Fruit fly (Drosophila melanogaster) whole organism, embryonic: ENCODE data around the gene CG3071.

Experiments
- CG11247 ChIP-seq: fragments of 200-800 bp; sonication (Bioruptor generic); IDR thresholded peaks from 2 replicates; pipeline ENCODE4 v1.3.6; 2022; ENCODE audit warnings: missing biosample characterization, missing genetic modification characterization
- CG11696 ChIP-seq: fragments of 200-800 bp; sonication (Bioruptor generic); IDR thresholded peaks from 2 replicates; pipeline ENCODE4 v1.3.6; 2022; ENCODE audit warnings: missing biosample characterization, missing genetic modification characterization
- CG8290 ChIP-seq, 3 experiments: fragments of 200-800 bp; sonication (Bioruptor generic); optimal IDR thresholded peaks; 2 replicates each; lab custom pipeline; 2016 to 2019; ENCODE audit warnings: missing biosample characterization in 3 of 3, missing genetic modification characterization in 3 of 3, mild to moderate bottlenecking in 2 of 3, moderate library complexity in 1 of 3
- Dek ChIP-seq: fragments of 200-800 bp; sonication (Bioruptor generic); optimal IDR thresholded peaks from 3 replicates; lab custom pipeline; 2019; ENCODE audit warnings: missing biosample characterization, mild to moderate bottlenecking, missing genetic modification characterization, moderate library complexity
- Med ChIP-seq: fragments of 200-800 bp; sonication (Bioruptor generic); peaks from one replicate; lab custom pipeline; 2016; ENCODE audit warnings: missing biosample characterization, missing genetic modification characterization, mild to moderate bottlenecking, inconsistent platforms, moderate library complexity
- abd-A ChIP-seq: fragments of 200-800 bp; sonication (Bioruptor generic); optimal IDR thresholded peaks from 3 replicates; lab custom pipeline; 2019; ENCODE audit warnings: missing biosample characterization, mild to moderate bottlenecking, missing genetic modification characterization, moderate library complexity
- ac ChIP-seq: fragments of 200-800 bp; sonication (Bioruptor generic); optimal IDR thresholded peaks from 3 replicates; lab custom pipeline; 2017; ENCODE audit warnings: missing biosample characterization, mild to moderate bottlenecking, missing genetic modification characterization
- cg ChIP-seq: fragments of 200-800 bp; sonication (Bioruptor generic); optimal IDR thresholded peaks from 3 replicates; lab custom pipeline; 2019; ENCODE audit warnings: missing biosample characterization, mild to moderate bottlenecking, missing genetic modification characterization, moderate library complexity
- ci ChIP-seq: fragments of 200-800 bp; sonication (Bioruptor generic); IDR thresholded peaks from 3 replicates; pipeline ENCODE4 v1.3.6; 2022; ENCODE audit warnings: missing biosample characterization, missing genetic modification characterization
- crol ChIP-seq: fragments of 200-800 bp; sonication (Bioruptor generic); IDR thresholded peaks from 2 replicates; pipeline ENCODE4 v1.3.6; 2022; ENCODE audit warnings: missing biosample characterization, missing genetic modification characterization
- fd3F ChIP-seq: fragments of 200-800 bp; sonication (Bioruptor generic); optimal IDR thresholded peaks from 2 replicates; lab custom pipeline; 2018; ENCODE audit warnings: missing biosample characterization, mild to moderate bottlenecking, missing genetic modification characterization, moderate library complexity
- gce ChIP-seq: fragments of 200-800 bp; sonication (Bioruptor generic); IDR thresholded peaks from 3 replicates; pipeline ENCODE4 v1.3.6; 2022; ENCODE audit warnings: missing biosample characterization, missing genetic modification characterization
- zf30C ChIP-seq: fragments of 200-800 bp; sonication (Bioruptor generic); optimal IDR thresholded peaks from 3 replicates; lab custom pipeline; 2018; ENCODE audit warnings: missing biosample characterization, mild to moderate bottlenecking, missing genetic modification characterization

Gene CG3071

DNA sequence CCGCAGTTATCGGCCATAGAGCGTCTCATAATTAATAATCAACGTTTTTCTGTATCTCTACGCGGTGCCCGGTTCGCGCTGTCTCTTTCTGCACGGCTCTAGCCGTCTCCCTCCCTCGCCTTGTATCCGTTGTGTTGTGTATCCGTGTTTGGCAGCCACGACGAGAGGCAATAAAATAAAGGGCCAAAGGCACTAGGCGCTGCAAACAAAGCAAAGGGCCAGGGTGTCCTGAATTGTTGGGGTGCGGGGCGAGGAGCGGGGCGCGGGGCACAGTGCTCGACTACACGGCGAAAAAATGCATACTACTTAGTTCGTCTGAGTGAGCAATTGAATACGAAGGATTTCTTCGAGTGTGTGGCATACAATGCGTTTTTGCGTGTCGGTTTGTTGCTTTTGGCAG is 44.9 kb downstream of the CG3071 start (continued):
- TF ChIP-seq abd-A (tag; lab: Kevin White, UChicago) (peak; percentile 61), fd3F (GFP tag; lab: Kevin White, UChicago) (no peak)

DNA sequence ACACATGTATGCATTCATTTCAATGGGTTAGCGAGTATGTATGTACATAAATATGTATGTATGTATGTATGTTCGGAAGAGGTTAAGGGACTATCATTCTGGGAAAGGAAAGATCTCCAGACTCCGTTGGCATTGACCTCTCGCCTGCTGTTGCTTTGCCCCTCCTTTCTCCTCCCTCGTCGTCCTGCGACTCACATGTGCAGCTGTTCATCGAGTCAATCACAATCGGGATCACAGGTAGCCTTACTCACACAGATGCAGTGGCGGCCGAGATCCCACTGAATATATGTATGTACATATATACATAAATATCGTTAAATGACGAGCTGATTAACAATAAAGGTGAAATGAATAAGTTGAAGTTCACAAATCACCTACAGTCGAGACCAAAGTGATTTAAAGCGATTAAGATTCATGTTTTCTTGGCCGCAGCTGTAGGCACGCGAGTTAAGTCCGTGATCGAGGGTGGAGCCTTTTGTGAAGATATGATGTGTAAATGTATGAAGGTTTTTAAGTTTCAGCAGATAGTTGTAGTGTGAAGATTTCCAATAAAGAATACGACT is 45.8 kb downstream of the CG3071 start:
- TF ChIP-seq Dek (tag; lab: Kevin White, UChicago) (no peak), cg (peak; percentile 32), zf30C (no peak), ac (GFP tag; lab: Kevin White, UChicago) (peak; percentile 61), CG11696 (GFP tag; lab: Robert Waterston, UW) (peak; percentile 72; the same call in 1 of the 2 replicates), CG8290 (GFP tag; optimal IDR thresholded peaks at IDR 0.05; lab: Kevin White, UChicago) (no peak), CG8290 (tag; optimal IDR thresholded peaks at IDR 0.05; lab: Kevin White, UChicago) (peak in 1 of 2 experiments; percentile 22), crol (GFP tag; lab: Robert Waterston, UW) (peak; percentile 77), gce (no peak), ci (GFP tag; lab: Robert Waterston, UW) (peak; percentile 15; the same call in 1 of the 3 replicates), CG11247 (GFP tag; lab: Robert Waterston, UW) (no peak), Med (GFP tag; lab: Kevin White, UChicago) (peak; percentile 18)
